Worm (Caenorhabditis elegans) whole organism, L1 larva: ENCODE measurements around the gene F44B9.10.

ENCODE experiments used
- C34B4.2 ChIP-seq: sonication (generic microtip); optimal IDR thresholded peaks from 2 replicates; lab custom pipeline; 2017; ENCODE audit warnings: mild to moderate bottlenecking, missing genetic modification characterization, missing compliant biosample characterization
- ces-1 ChIP-seq: fragments of 150-350 bp; optimal IDR thresholded peaks from 2 replicates; lab custom pipeline; 2014; ENCODE audit warnings: missing biosample characterization, missing genetic modification reagents, missing genetic modification characterization
- egl-13 ChIP-seq: sonication (generic microtip); optimal IDR thresholded peaks from 2 replicates; lab custom pipeline; 2016; ENCODE audit warnings: missing genotype, missing genetic modification reagents, missing genetic modification characterization, missing compliant biosample characterization
- hlh-17 ChIP-seq: fragments of 200-800 bp; sonication (Bioruptor generic); optimal IDR thresholded peaks from 2 replicates; lab custom pipeline; 2018; ENCODE audit warnings: missing genetic modification characterization, mild to moderate bottlenecking, missing compliant biosample characterization, moderate library complexity, borderline replicate concordance
- jun-1 ChIP-seq: fragments of 150-350 bp; optimal IDR thresholded peaks from 2 replicates; lab custom pipeline; 2014; ENCODE audit warnings: missing biosample characterization, missing genetic modification reagents, missing genetic modification characterization
- lin-15B ChIP-seq: fragments of 150-350 bp; sonication (generic microtip); optimal IDR thresholded peaks from 3 replicates; lab custom pipeline; 2014; ENCODE audit warnings: missing biosample characterization, missing genetic modification characterization
- unc-98 ChIP-seq: fragments of 200-800 bp; sonication (Bioruptor generic); IDR thresholded peaks from 2 replicates; pipeline ENCODE4 v1.3.6; 2022; ENCODE audit warnings: missing genetic modification characterization, missing compliant biosample characterization

ce11 chrIII:8066989-8067388 is 33.6 kb upstream of the F44B9.10 start, which contains the start of gene pros-1:
- TF ChIP-seq ces-1 (GFP tag; lab: Kevin White, UChicago) (no peak), lin-15B (tag; lab: Kevin White, UChicago) (no peak), unc-98 (GFP tag; lab: Robert Waterston, UW) (no peak), jun-1 (tag; lab: Kevin White, UChicago) (no peak), hlh-17 (GFP tag; lab: Kevin White, UChicago) (no peak), C34B4.2 (tag; lab: Kevin White, UChicago) (no peak), egl-13 (no peak)
